Worm (Caenorhabditis elegans): Measurements from ENCODE around the gene C55A6.4.

Gene C55A6.4

ce11 chrV:11532964-11533363 lies 15.3 kb upstream of the C55A6.4 start:
- peak; percentile 57 to 69; a peak in 3 of 4 replicates for TF ChIP-seq madf-5 (GFP tag; IDR thresholded peaks at IDR 0.05)
- TF ChIP-seq ceh-32 (tag; optimal IDR thresholded peaks at IDR 0.05; ENCODE audit: poor library complexity) = no peak
- no peak for TF ChIP-seq vab-7 (GFP tag; IDR thresholded peaks at IDR 0.05)
- TF ChIP-seq fos-1 (tag; optimal IDR thresholded peaks at IDR 0.05) = no peak
- TF ChIP-seq unc-130 (GFP tag; optimal IDR thresholded peaks at IDR 0.05) = no peak
- TF ChIP-seq F49E8.2 (tag; optimal IDR thresholded peaks at IDR 0.05; ENCODE audit: borderline replicate concordance) = no peak
- no peak for TF ChIP-seq D1046.2 (GFP tag; IDR thresholded peaks at IDR 0.05)
- TF ChIP-seq Y75B8A.6 (GFP tag; IDR thresholded peaks at IDR 0.05) = 0 out of 2 replicates have a peak, but pooled peaks have one; percentile 35
- 0 out of 2 replicates have a peak, but pooled peaks have one; percentile 33 for TF ChIP-seq T26A8.4 (GFP tag; IDR thresholded peaks at IDR 0.05)
- TF ChIP-seq ctbp-1 (GFP tag; IDR thresholded peaks at IDR 0.05) = no peak
- TF ChIP-seq arid-1 (GFP tag; conservative IDR thresholded peaks at IDR 0.05) = 0 out of 2 replicates have a peak, but pooled peaks have one; percentile 18
- TF ChIP-seq lim-7 (GFP tag; IDR thresholded peaks at IDR 0.05) = peak; percentile 42; the same call in 1 of the 2 replicates
- no peak for TF ChIP-seq duxl-1 (tag; optimal IDR thresholded peaks at IDR 0.05; ENCODE audit: poor library complexity)
- no peak for TF ChIP-seq ceh-20 (GFP tag; IDR thresholded peaks at IDR 0.05)
- no peak for TF ChIP-seq snpc-1.2 (GFP tag; IDR thresholded peaks at IDR 0.05)
- TF ChIP-seq daf-12 (tag; optimal IDR thresholded peaks at IDR 0.05) = no peak
- TF ChIP-seq lin-38 (GFP tag; IDR thresholded peaks at IDR 0.05) = 0 out of 2 replicates have a peak, but pooled peaks have one; percentile 16
- no peak for TF ChIP-seq attf-4 (tag; optimal IDR thresholded peaks at IDR 0.05)
- TF ChIP-seq jun-1 (tag; optimal IDR thresholded peaks at IDR 0.05) = no peak
- TF ChIP-seq nhr-48 (tag; optimal IDR thresholded peaks at IDR 0.05) = no peak
- peak; percentile 31; the same call in 1 of the 2 replicates for TF ChIP-seq mdt-29 (GFP tag; IDR thresholded peaks at IDR 0.05)
- TF ChIP-seq daf-19 (GFP tag; conservative IDR thresholded peaks at IDR 0.05) = no peak
- TF ChIP-seq nhr-11 (tag; optimal IDR thresholded peaks at IDR 0.05) = no peak
- no peak for TF ChIP-seq F10B5.3 (tag; optimal IDR thresholded peaks at IDR 0.05)
- no peak for TF ChIP-seq skn-1 (tag; optimal IDR thresholded peaks at IDR 0.05)
- no peak for TF ChIP-seq dmd-8 (GFP tag; IDR thresholded peaks at IDR 0.05)
- no peak for TF ChIP-seq hif-1 (tag; optimal IDR thresholded peaks at IDR 0.05)
- no peak for TF ChIP-seq ZK337.2 (GFP tag; IDR thresholded peaks at IDR 0.05)
- TF ChIP-seq egl-27 (tag; optimal IDR thresholded peaks at IDR 0.05) = no peak
- no peak for TF ChIP-seq nhr-102 (tag; optimal IDR thresholded peaks at IDR 0.05)
- TF ChIP-seq pqm-1 (tag; optimal IDR thresholded peaks at IDR 0.05) = no peak
- TF ChIP-seq ceh-62 (tag; optimal IDR thresholded peaks at IDR 0.05) = no peak
- TF ChIP-seq saeg-2 (GFP tag; IDR thresholded peaks at IDR 0.05) = no peak
- no peak for TF ChIP-seq spr-3 (GFP tag; optimal IDR thresholded peaks at IDR 0.05)
- no peak for TF ChIP-seq dve-1 (tag; optimal IDR thresholded peaks at IDR 0.05; ENCODE audit: insufficient read depth)
- TF ChIP-seq sdz-12 (GFP tag; optimal IDR thresholded peaks at IDR 0.05) = no peak
- no peak for TF ChIP-seq cey-2 (tag; optimal IDR thresholded peaks at IDR 0.05; ENCODE audit: borderline replicate concordance, insufficient read depth)
- no peak for TF ChIP-seq php-3 (GFP tag; IDR thresholded peaks at IDR 0.05)
- TF ChIP-seq lin-29 (GFP tag; IDR thresholded peaks at IDR 0.05) = 0 out of 2 replicates have a peak, but pooled peaks have one; percentile 25
- TF ChIP-seq nhr-28 (tag; optimal IDR thresholded peaks at IDR 0.05) = peak; percentile 58
- TF ChIP-seq zip-11 (GFP tag; IDR thresholded peaks at IDR 0.05) = no peak
- no peak for TF ChIP-seq nhr-10 (tag; optimal IDR thresholded peaks at IDR 0.05)
- TF ChIP-seq nhr-41 (GFP tag; IDR thresholded peaks at IDR 0.05) = no peak
- TF ChIP-seq rbr-2 (tag; optimal IDR thresholded peaks at IDR 0.05) = peak; percentile 18
- no peak for TF ChIP-seq nhr-6 (tag; optimal IDR thresholded peaks at IDR 0.05)
- TF ChIP-seq aly-2 (tag; optimal IDR thresholded peaks at IDR 0.05) = no peak
- no peak for TF ChIP-seq ztf-11 (tag; optimal IDR thresholded peaks at IDR 0.05)
- peak in 1 of 2 experiments; percentile 62 for TF ChIP-seq unc-62 (GFP tag; optimal IDR thresholded peaks at IDR 0.05 in 1 of 2)
- TF ChIP-seq unc-62 (tag; optimal IDR thresholded peaks at IDR 0.05) = no peak
- TF ChIP-seq lin-13 (GFP tag; optimal IDR thresholded peaks at IDR 0.05) = no peak
- no peak for TF ChIP-seq ztf-7 (tag; optimal IDR thresholded peaks at IDR 0.05)

Data from whole organism, L4 larva.